Fruit fly (Drosophila melanogaster): ENCODE measurements around the gene Jon65Ai.

Jon65Ai gene

DNA sequence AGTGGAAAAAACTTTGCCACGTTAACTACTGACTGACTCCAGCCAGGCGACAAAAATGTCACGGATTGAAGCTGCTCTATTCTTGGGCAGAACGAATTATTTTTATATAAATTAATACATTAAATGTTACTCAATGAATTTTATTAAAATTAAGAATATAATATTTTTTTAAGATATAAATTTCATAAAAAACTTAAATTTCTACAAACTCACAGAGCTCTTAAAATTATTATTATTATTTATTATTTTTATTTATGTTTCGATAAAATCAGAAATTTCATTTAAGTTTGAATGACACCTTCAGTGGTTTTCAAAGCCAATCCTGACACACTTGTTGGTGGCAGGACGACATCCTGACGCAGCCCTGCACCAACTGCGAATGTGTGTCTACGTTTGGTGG, 30.9 kb upstream of the Jon65Ai start (continued):
- TF ChIP-seq CG10274 (GFP tag; optimal IDR thresholded peaks at IDR 0.05) = no peak
- TF ChIP-seq sob (GFP tag; IDR thresholded peaks at IDR 0.05) = 0 out of 2 replicates have a peak, but pooled peaks have one; percentile 5
- peak; percentile 47 for TF ChIP-seq Meics (GFP tag; optimal IDR thresholded peaks at IDR 0.05)
- no peak for TF ChIP-seq CG3065 (GFP tag; optimal IDR thresholded peaks at IDR 0.05)
- no peak for TF ChIP-seq CG11456 (GFP tag; IDR thresholded peaks at IDR 0.05)
- no peak for TF ChIP-seq zfh2 (GFP tag; optimal IDR thresholded peaks at IDR 0.05)
- TF ChIP-seq grau (tag; optimal IDR thresholded peaks at IDR 0.05) = peak; percentile 48
- no peak for TF ChIP-seq CG9932 (GFP tag; IDR thresholded peaks at IDR 0.05)
- TF ChIP-seq CkIIα-i1 (GFP tag; IDR thresholded peaks at IDR 0.05) = no peak
- no peak for TF ChIP-seq HLH3B (GFP tag; IDR thresholded peaks at IDR 0.05)
- no peak for TF ChIP-seq en (GFP tag; optimal IDR thresholded peaks at IDR 0.05)
- peak; percentile 12 for TF ChIP-seq cwo (GFP tag; optimal IDR thresholded peaks at IDR 0.05)
- peak; percentile 58 for TF ChIP-seq CG2712 (tag; optimal IDR thresholded peaks at IDR 0.05)
- no peak for TF ChIP-seq lbe (GFP tag; optimal IDR thresholded peaks at IDR 0.05)
- peak; percentile 67 for TF ChIP-seq CG7556 (GFP tag; optimal IDR thresholded peaks at IDR 0.05)
- TF ChIP-seq CG14965 (GFP tag; optimal IDR thresholded peaks at IDR 0.05; ENCODE audit: borderline replicate concordance) = no peak
- TF ChIP-seq CG9215 (GFP tag; IDR thresholded peaks at IDR 0.05) = no peak
- TF ChIP-seq CG11504 (tag; optimal IDR thresholded peaks at IDR 0.05) = peak; percentile 60
- no peak for TF ChIP-seq CG4820 (GFP tag; optimal IDR thresholded peaks at IDR 0.05)
- TF ChIP-seq h (optimal IDR thresholded peaks at IDR 0.05) = no peak
- TF ChIP-seq sd (tag; optimal IDR thresholded peaks at IDR 0.05) = no peak
- peak; percentile 50 for TF ChIP-seq Sox100B (GFP tag; optimal IDR thresholded peaks at IDR 0.05)
- no peak for TF ChIP-seq lilli (GFP tag; optimal IDR thresholded peaks at IDR 0.05)
- peak; percentile 3 for TF ChIP-seq Asciz (GFP tag; optimal IDR thresholded peaks at IDR 0.05)
- no peak for TF ChIP-seq nerfin-1 (tag; optimal IDR thresholded peaks at IDR 0.05)
- TF ChIP-seq sens (GFP tag) = peak; percentile 5
- TF ChIP-seq Sox102F (GFP tag; optimal IDR thresholded peaks at IDR 0.05) = peak; percentile 24
- peak; percentile 50 for TF ChIP-seq CG18262 (tag; optimal IDR thresholded peaks at IDR 0.05)
- TF ChIP-seq CG7357 (GFP tag; IDR thresholded peaks at IDR 0.05) = no peak
- TF ChIP-seq otp (GFP tag; IDR thresholded peaks at IDR 0.05) = no peak
- TF ChIP-seq CG10462 (GFP tag; optimal IDR thresholded peaks at IDR 0.05) = no peak
- TF ChIP-seq Lhr (GFP tag; optimal IDR thresholded peaks at IDR 0.05) = no peak
- TF ChIP-seq oc (tag; optimal IDR thresholded peaks at IDR 0.05) = no peak
- peak in 1 of 3 experiments; percentile 38 for TF ChIP-seq lola (GFP tag; optimal IDR thresholded peaks at IDR 0.05)
- TF ChIP-seq kay (GFP tag; optimal IDR thresholded peaks at IDR 0.05) = no peak
- peak; percentile 39 for TF ChIP-seq CG15269 (tag; optimal IDR thresholded peaks at IDR 0.05)
- TF ChIP-seq row (GFP tag; IDR thresholded peaks at IDR 0.05) = peak; percentile 25; the same call in 1 of the 3 replicates
- TF ChIP-seq cato (GFP tag; optimal IDR thresholded peaks at IDR 0.05; ENCODE audit: borderline replicate concordance) = no peak
- no peak for TF ChIP-seq dm (GFP tag; optimal IDR thresholded peaks at IDR 0.05)
- TF ChIP-seq hb (GFP tag; IDR thresholded peaks at IDR 0.05; ENCODE audit: partially characterized antibody) = no peak
- no peak for TF ChIP-seq dimm (GFP tag; IDR thresholded peaks at IDR 0.05)
- no peak for TF ChIP-seq CG4404 (GFP tag; IDR thresholded peaks at IDR 0.05)
- TF ChIP-seq Hmx (GFP tag; optimal IDR thresholded peaks at IDR 0.05) = no peak
- TF ChIP-seq mirr (GFP tag; optimal IDR thresholded peaks at IDR 0.05) = no peak
- no peak for TF ChIP-seq CG18619 (GFP tag; optimal IDR thresholded peaks at IDR 0.05)
- TF ChIP-seq sqz (GFP tag; optimal IDR thresholded peaks at IDR 0.05) = peak; percentile 23
- no peak for TF ChIP-seq nerfin-2 (GFP tag; IDR thresholded peaks at IDR 0.05; ENCODE audit: partially characterized antibody)
- no peak for TF ChIP-seq E2f1 (GFP tag; IDR thresholded peaks at IDR 0.05)
- peak; percentile 3 for TF ChIP-seq CG10209 (GFP tag; optimal IDR thresholded peaks at IDR 0.05)
- TF ChIP-seq chif (GFP tag; optimal IDR thresholded peaks at IDR 0.05) = no peak
- TF ChIP-seq HLH4C (GFP tag; IDR thresholded peaks at IDR 0.05; ENCODE audit: partially characterized antibody) = no peak
- TF ChIP-seq Gsc (GFP tag; IDR thresholded peaks at IDR 0.05) = no peak
